Worm (Caenorhabditis elegans) whole organism, mixed stage, embryonic: Measurements from ENCODE around the gene sra-11.

Source experiments
- bed-3 ChIP-seq: fragments of 200-800 bp; sonication (Bioruptor generic); optimal IDR thresholded peaks from 3 replicates; lab custom pipeline; 2018; ENCODE audit warnings: mild to moderate bottlenecking, missing genetic modification characterization, moderate library complexity, missing compliant biosample characterization
- ceh-39 ChIP-seq: fragments of 150-350 bp; optimal IDR thresholded peaks from 2 replicates; lab custom pipeline; 2014; ENCODE audit warnings: missing biosample characterization, missing genetic modification characterization
- elt-3 ChIP-seq: fragments of 150-350 bp; optimal IDR thresholded peaks from 2 replicates; lab custom pipeline; 2014; ENCODE audit warnings: missing biosample characterization, missing genetic modification characterization
- ham-2 ChIP-seq: fragments of 200-800 bp; sonication (Bioruptor generic); optimal IDR thresholded peaks from 2 replicates; lab custom pipeline; 2018; ENCODE audit warnings: mild to moderate bottlenecking, missing genetic modification characterization, missing compliant biosample characterization
- lin-13 ChIP-seq: fragments of 150-350 bp; optimal IDR thresholded peaks from 2 replicates; lab custom pipeline; 2014; ENCODE audit warnings: missing biosample characterization, missing genetic modification characterization
- mab-5 ChIP-seq: fragments of 150-350 bp; optimal IDR thresholded peaks from 2 replicates; lab custom pipeline; 2014; ENCODE audit warnings: missing biosample characterization, missing genetic modification characterization
- mep-1 ChIP-seq: fragments of 150-350 bp; optimal IDR thresholded peaks from 2 replicates; lab custom pipeline; 2017; ENCODE audit warnings: missing biosample characterization, missing genetic modification reagents, missing genetic modification characterization, inconsistent platforms
- nhr-12 ChIP-seq: fragments of 150-350 bp; optimal IDR thresholded peaks from 2 replicates; lab custom pipeline; 2014; ENCODE audit warnings: missing biosample characterization, missing genetic modification characterization
- nhr-237 ChIP-seq: fragments of 150-350 bp; optimal IDR thresholded peaks from 2 replicates; lab custom pipeline; 2014; ENCODE audit warnings: missing biosample characterization, missing genetic modification characterization
- sem-2 ChIP-seq: fragments of 200-800 bp; sonication (Bioruptor generic); optimal IDR thresholded peaks from 2 replicates; lab custom pipeline; 2018; ENCODE audit warnings: mild to moderate bottlenecking, missing genetic modification characterization, missing compliant biosample characterization
- unc-62 ChIP-seq: fragments of 150-350 bp; optimal IDR thresholded peaks from 2 replicates; lab custom pipeline; 2014; ENCODE audit warnings: missing biosample characterization, missing genetic modification reagents, missing genetic modification characterization
- zip-8 ChIP-seq: fragments of 150-350 bp; optimal IDR thresholded peaks from 2 replicates; lab custom pipeline; 2014; ENCODE audit warnings: missing biosample characterization, missing genetic modification characterization

- TF ChIP-seq lin-13 (no peak), mep-1 (tag; lab: Kevin White, UChicago) (no peak), nhr-12 (tag; lab: Kevin White, UChicago) (no peak), elt-3 (tag; lab: Kevin White, UChicago) (no peak), sem-2 (no peak), nhr-237 (tag; lab: Kevin White, UChicago) (no peak), zip-8 (no peak), ceh-39 (tag; lab: Kevin White, UChicago) (no peak), mab-5 (no peak), ham-2 (GFP tag; lab: Kevin White, UChicago) (no peak), unc-62 (GFP tag; lab: Kevin White, UChicago) (no peak), bed-3 (GFP tag; lab: Kevin White, UChicago) (no peak)
Observed at ce11 chrII:10932305-10932704, 22.2 kb upstream of the sra-11 start.
